Fruit fly (Drosophila melanogaster) whole organism, embryonic: ENCODE measurements around the gene DCTN6-p27.
A peak's percentile ranks its signal among the peaks of the same experiment; 100 is the strongest.

Experiments
- ATbp ChIP-seq: fragments of 200-800 bp; sonication (Bioruptor generic); optimal IDR thresholded peaks from 2 replicates; lab custom pipeline; 2017; ENCODE audit warnings: missing biosample characterization, mild to moderate bottlenecking, missing genetic modification characterization, missing genetic modification reagents
- CG12659 ChIP-seq: fragments of 200-800 bp; sonication (Bioruptor generic); optimal IDR thresholded peaks from 3 replicates; lab custom pipeline; 2017; ENCODE audit warnings: mild to moderate bottlenecking, missing biosample characterization, missing genetic modification reagents, missing genetic modification characterization
- CG12769 ChIP-seq: fragments of 200-800 bp; sonication (Bioruptor generic); optimal IDR thresholded peaks from 2 replicates; lab custom pipeline; 2019; ENCODE audit warnings: missing biosample characterization, mild to moderate bottlenecking, missing genetic modification characterization, moderate library complexity
- CG13287 ChIP-seq: fragments of 200-800 bp; sonication (Bioruptor generic); IDR thresholded peaks from 2 replicates; pipeline ENCODE4 v1.3.6; 2022; ENCODE audit warnings: missing biosample characterization, missing genetic modification characterization; ENCODE audit not compliant: partially characterized antibody
- CG13894 ChIP-seq: fragments of 200-800 bp; sonication (Bioruptor generic); optimal IDR thresholded peaks from 3 replicates; lab custom pipeline; 2018; ENCODE audit warnings: missing biosample characterization, mild to moderate bottlenecking, missing genetic modification characterization, moderate library complexity
- CG17568 ChIP-seq: fragments of 200-800 bp; sonication (Bioruptor generic); optimal IDR thresholded peaks from 2 replicates; lab custom pipeline; 2018; ENCODE audit warnings: missing biosample characterization, mild to moderate bottlenecking, missing genetic modification characterization, moderate library complexity
- CG2120 ChIP-seq: fragments of 200-800 bp; sonication (Bioruptor generic); optimal IDR thresholded peaks from 3 replicates; lab custom pipeline; 2016; ENCODE audit warnings: missing biosample characterization, missing genetic modification characterization
- CG2199 ChIP-seq: fragments of 200-800 bp; sonication (Bioruptor generic); IDR thresholded peaks from 3 replicates; pipeline ENCODE4 v1.3.6; 2022; ENCODE audit warnings: missing biosample characterization, missing genetic modification characterization
- CG3995 ChIP-seq: fragments of 200-800 bp; sonication (Bioruptor generic); optimal IDR thresholded peaks from 3 replicates; lab custom pipeline; 2016; ENCODE audit warnings: missing biosample characterization, missing genetic modification characterization
- CG42726 ChIP-seq: fragments of 200-800 bp; sonication (Bioruptor generic); IDR thresholded peaks from 2 replicates; pipeline ENCODE4 v1.3.6; 2022; ENCODE audit warnings: missing biosample characterization, missing genetic modification characterization; ENCODE audit not compliant: partially characterized antibody
- CG4424 ChIP-seq: fragments of 200-800 bp; sonication (Bioruptor generic); optimal IDR thresholded peaks from 3 replicates; lab custom pipeline; 2016; ENCODE audit warnings: missing biosample characterization, missing genetic modification characterization
- CG4617 ChIP-seq: fragments of 200-800 bp; sonication (Bioruptor generic); optimal IDR thresholded peaks from 3 replicates; lab custom pipeline; 2016; ENCODE audit warnings: missing biosample characterization, missing genetic modification characterization, borderline replicate concordance
- CG6689 ChIP-seq: fragments of 200-800 bp; sonication (Bioruptor generic); IDR thresholded peaks from 2 replicates; pipeline ENCODE4 v1.3.6; 2022; ENCODE audit warnings: missing biosample characterization, missing genetic modification characterization
- CG8281 ChIP-seq: fragments of 200-800 bp; sonication (Bioruptor generic); optimal IDR thresholded peaks from 2 replicates; lab custom pipeline; 2018; ENCODE audit warnings: missing biosample characterization, mild to moderate bottlenecking, missing genetic modification characterization, moderate library complexity
- CG9817 ChIP-seq: fragments of 200-800 bp; sonication (Bioruptor generic); optimal IDR thresholded peaks from 2 replicates; lab custom pipeline; 2018; ENCODE audit warnings: missing biosample characterization, mild to moderate bottlenecking, missing genetic modification characterization, moderate library complexity
- CrebB ChIP-seq: fragments of 200-800 bp; sonication (Bioruptor generic); optimal IDR thresholded peaks from 3 replicates; lab custom pipeline; 2018; ENCODE audit warnings: missing biosample characterization, mild to moderate bottlenecking, missing genetic modification characterization
- D19A ChIP-seq: fragments of 200-800 bp; optimal IDR thresholded peaks from 3 replicates; lab custom pipeline; 2019; ENCODE audit warnings: missing biosample characterization, mild to moderate bottlenecking, missing genetic modification characterization, moderate library complexity
- Dll ChIP-seq: fragments of 200-800 bp; sonication (Bioruptor generic); IDR thresholded peaks from 4 replicates; pipeline ENCODE4 v1.3.6; 2022; ENCODE audit warnings: missing biosample characterization, missing genetic modification characterization; ENCODE audit not compliant: partially characterized antibody
- Dref ChIP-seq: fragments of 200-800 bp; sonication (Bioruptor generic); IDR thresholded peaks from 2 replicates; pipeline ENCODE4 v1.3.6; 2022; ENCODE audit warnings: missing biosample characterization, missing genetic modification characterization
- ERR ChIP-seq: fragments of 200-800 bp; sonication (Bioruptor generic); optimal IDR thresholded peaks from 2 replicates; lab custom pipeline; 2016; ENCODE audit warnings: missing biosample characterization, missing genetic modification characterization
- HmgD ChIP-seq: fragments of 200-800 bp; sonication (Bioruptor generic); optimal IDR thresholded peaks from 3 replicates; lab custom pipeline; 2016; ENCODE audit warnings: missing biosample characterization, missing genetic modification characterization
- Mad ChIP-seq: fragments of 200-800 bp; sonication (Bioruptor generic); optimal IDR thresholded peaks from 2 replicates; lab custom pipeline; 2016; ENCODE audit warnings: missing biosample characterization, missing genetic modification characterization
- NC2α ChIP-seq: fragments of 200-800 bp; sonication (Bioruptor generic); optimal IDR thresholded peaks from 2 replicates; lab custom pipeline; 2016; ENCODE audit warnings: missing biosample characterization, missing genetic modification characterization
- Neu2 ChIP-seq: fragments of 200-800 bp; sonication (Bioruptor generic); optimal IDR thresholded peaks from 3 replicates; lab custom pipeline; 2016; ENCODE audit warnings: missing biosample characterization, missing genetic modification characterization, borderline replicate concordance
- Ptx1 ChIP-seq: fragments of 200-800 bp; sonication (Bioruptor generic); IDR thresholded peaks from 2 replicates; pipeline ENCODE4 v1.3.6; 2022; ENCODE audit warnings: missing biosample characterization, missing genetic modification characterization
- Sox100B ChIP-seq: fragments of 200-800 bp; sonication (Bioruptor generic); optimal IDR thresholded peaks from 3 replicates; lab custom pipeline; 2018; ENCODE audit warnings: missing biosample characterization, mild to moderate bottlenecking, missing genetic modification characterization
- Sry-δ ChIP-seq: fragments of 200-800 bp; sonication (Bioruptor generic); optimal IDR thresholded peaks from 2 replicates; lab custom pipeline; 2016; ENCODE audit warnings: missing biosample characterization, missing genetic modification characterization
- Ssrp ChIP-seq: fragments of 200-800 bp; sonication (Bioruptor generic); optimal IDR thresholded peaks from 2 replicates; lab custom pipeline; 2018; ENCODE audit warnings: missing biosample characterization, mild to moderate bottlenecking, missing genetic modification characterization, moderate library complexity
- ase ChIP-seq: fragments of 200-800 bp; sonication (Bioruptor generic); IDR thresholded peaks from 3 replicates; pipeline ENCODE4 v1.3.6; 2022; ENCODE audit warnings: missing biosample characterization, missing genetic modification characterization
- chm ChIP-seq: fragments of 200-800 bp; sonication (Bioruptor generic); IDR thresholded peaks from 2 replicates; pipeline ENCODE4 v1.3.6; 2022; ENCODE audit warnings: missing biosample characterization, missing genetic modification characterization
- en ChIP-seq: fragments of 200-800 bp; sonication (Bioruptor generic); optimal IDR thresholded peaks from 2 replicates; lab custom pipeline; 2016; ENCODE audit warnings: missing biosample characterization, missing genetic modification characterization
- exex ChIP-seq: fragments of 200-800 bp; sonication (Bioruptor generic); optimal IDR thresholded peaks from 4 replicates; lab custom pipeline; 2018; ENCODE audit warnings: missing biosample characterization, mild to moderate bottlenecking, missing genetic modification characterization, moderate library complexity
- fd3F ChIP-seq: fragments of 200-800 bp; sonication (Bioruptor generic); optimal IDR thresholded peaks from 2 replicates; lab custom pipeline; 2018; ENCODE audit warnings: missing biosample characterization, mild to moderate bottlenecking, missing genetic modification characterization, moderate library complexity
- gsb-n ChIP-seq: fragments of 200-800 bp; sonication (Bioruptor generic); optimal IDR thresholded peaks from 3 replicates; lab custom pipeline; 2018; ENCODE audit warnings: missing biosample characterization, mild to moderate bottlenecking, missing genetic modification characterization
- hkb ChIP-seq, 2 experiments: fragments of 200-800 bp in 1 of 2; fragments of >200 bp in 1 of 2; sonication (Bioruptor generic) in 1 of 2; IDR thresholded peaks in 1 of 2; optimal IDR thresholded peaks in 1 of 2; 2 replicates each; pipeline versions ENCODE4 v1.3.6 to Lab custom; 2017 to 2022; ENCODE audit warnings: missing biosample characterization in 1 of 2, missing genetic modification characterization in 1 of 2
- inv ChIP-seq: fragments of 200-800 bp; sonication (Bioruptor generic); IDR thresholded peaks from 2 replicates; pipeline ENCODE4 v1.3.6; 2022; ENCODE audit warnings: missing biosample characterization, missing genetic modification characterization; ENCODE audit not compliant: partially characterized antibody
- kay ChIP-seq: fragments of 200-800 bp; sonication (Bioruptor generic); optimal IDR thresholded peaks from 2 replicates; lab custom pipeline; 2016; ENCODE audit warnings: missing biosample characterization, missing genetic modification characterization
- ken ChIP-seq: fragments of 200-800 bp; sonication (Bioruptor generic); IDR thresholded peaks from 3 replicates; pipeline ENCODE4 v1.3.6; 2022; ENCODE audit warnings: missing biosample characterization, missing genetic modification characterization
- klu ChIP-seq: fragments of 200-800 bp; sonication (Bioruptor generic); IDR thresholded peaks from 2 replicates; pipeline ENCODE4 v1.3.6; 2022; ENCODE audit warnings: missing biosample characterization, missing genetic modification characterization
- org-1 ChIP-seq: fragments of 200-800 bp; sonication (Bioruptor generic); optimal IDR thresholded peaks from 2 replicates; lab custom pipeline; 2017; ENCODE audit warnings: missing biosample characterization, missing genetic modification characterization
- p53 ChIP-seq: fragments of 200-800 bp; sonication (Bioruptor generic); optimal IDR thresholded peaks from 2 replicates; lab custom pipeline; 2016; ENCODE audit warnings: missing biosample characterization, missing genetic modification characterization
- pb ChIP-seq: fragments of 200-800 bp; sonication (Bioruptor generic); optimal IDR thresholded peaks from 3 replicates; lab custom pipeline; 2016; ENCODE audit warnings: missing biosample characterization, missing genetic modification characterization
- scrt ChIP-seq: fragments of 200-800 bp; sonication (Bioruptor generic); optimal IDR thresholded peaks from 2 replicates; lab custom pipeline; 2018; ENCODE audit warnings: missing biosample characterization, mild to moderate bottlenecking, missing genetic modification characterization, moderate library complexity
- shn ChIP-seq: fragments of 200-800 bp; sonication (Bioruptor generic); optimal IDR thresholded peaks from 3 replicates; lab custom pipeline; 2016; ENCODE audit warnings: missing biosample characterization, missing genetic modification characterization
- slp2 ChIP-seq: fragments of 200-800 bp; sonication (Bioruptor generic); optimal IDR thresholded peaks from 2 replicates; lab custom pipeline; 2016; ENCODE audit warnings: missing biosample characterization, missing genetic modification characterization
- sqz ChIP-seq: fragments of 200-800 bp; sonication (Bioruptor generic); optimal IDR thresholded peaks from 3 replicates; lab custom pipeline; 2018; ENCODE audit warnings: missing biosample characterization, mild to moderate bottlenecking, missing genetic modification characterization
- tap ChIP-seq: fragments of 200-800 bp; optimal IDR thresholded peaks from 3 replicates; lab custom pipeline; 2019; ENCODE audit warnings: missing biosample characterization, mild to moderate bottlenecking, missing genetic modification characterization, moderate library complexity
- tna ChIP-seq: fragments of 200-800 bp; sonication (Bioruptor generic); IDR thresholded peaks from 2 replicates; pipeline ENCODE4 v1.3.6; 2022; ENCODE audit warnings: missing biosample characterization, missing genetic modification characterization; ENCODE audit not compliant: partially characterized antibody
- ttk ChIP-seq: fragments of 200-800 bp; sonication (Bioruptor generic); IDR thresholded peaks from 2 replicates; pipeline ENCODE4 v2.1.2; 2022; ENCODE audit warnings: missing biosample characterization, missing genetic modification characterization
- tx ChIP-seq: fragments of 200-800 bp; sonication (Bioruptor generic); optimal IDR thresholded peaks from 2 replicates; lab custom pipeline; 2016; ENCODE audit warnings: missing biosample characterization, missing genetic modification characterization
- usp ChIP-seq: fragments of >200 bp; optimal IDR thresholded peaks from 2 replicates; lab custom pipeline; 2017; ENCODE audit warnings: missing biosample characterization, missing genetic modification characterization

The DCTN6-p27 gene

dm6 chr2L:19120984-19121383 is 11.1 kb upstream of the DCTN6-p27 start (continued):
- TF ChIP-seq hkb (optimal IDR thresholded peaks at IDR 0.05; lab: Kevin White, UChicago) (no peak), hkb (GFP tag; IDR thresholded peaks at IDR 0.05; lab: Robert Waterston, UW) (peak; percentile 17; the same call in 1 of the 2 replicates), CG2199 (GFP tag; lab: Robert Waterston, UW) (no peak), Ssrp (tag; lab: Kevin White, UChicago) (peak; percentile 62), D19A (peak; percentile 4), CG13894 (no peak), chm (GFP tag; lab: Robert Waterston, UW) (no peak), tap (no peak), CG4424 (peak; percentile 53), CG13287 (GFP tag; lab: Robert Waterston, UW) (no peak), sqz (no peak), CrebB (tag; lab: Kevin White, UChicago) (no peak), HmgD (GFP tag; lab: Kevin White, UChicago) (no peak), CG17568 (no peak), tna (GFP tag; lab: Robert Waterston, UW) (no peak), Ptx1 (GFP tag; lab: Robert Waterston, UW) (peak; percentile 29; the same call in 1 of the 2 replicates), CG8281 (tag; lab: Kevin White, UChicago) (no peak), pb (GFP tag; lab: Kevin White, UChicago) (no peak), Sry-δ (no peak), CG12659 (GFP tag; lab: Kevin White, UChicago) (peak; percentile 7), gsb-n (no peak), ase (GFP tag; lab: Robert Waterston, UW) (no peak; the same call in 2 of the 3 replicates), CG3995 (GFP tag; lab: Kevin White, UChicago) (no peak), exex (tag; lab: Kevin White, UChicago) (no peak), ken (no peak), CG6689 (GFP tag; lab: Robert Waterston, UW) (0 out of 2 replicates have a peak, but pooled peaks have one; percentile 23), klu (GFP tag; lab: Robert Waterston, UW) (no peak), en (GFP tag; lab: Kevin White, UChicago) (no peak), CG12769 (tag; lab: Kevin White, UChicago) (no peak), CG2120 (GFP tag; lab: Kevin White, UChicago) (peak; percentile 59), CG4617 (GFP tag; lab: Kevin White, UChicago) (no peak), NC2α (GFP tag; lab: Kevin White, UChicago) (no peak), usp (GFP tag; lab: Kevin White, UChicago) (no peak), CG42726 (GFP tag; lab: Robert Waterston, UW) (no peak), ERR (GFP tag; lab: Kevin White, UChicago) (no peak), fd3F (GFP tag; lab: Kevin White, UChicago) (no peak), Dll (no peak), inv (GFP tag; lab: Robert Waterston, UW) (no peak), p53 (GFP tag; lab: Kevin White, UChicago) (no peak), Neu2 (no peak), Dref (GFP tag; lab: Robert Waterston, UW) (no peak), Mad (no peak), org-1 (GFP tag; lab: Kevin White, UChicago) (peak; percentile 9), tx (GFP tag; lab: Kevin White, UChicago) (no peak), CG9817 (tag; lab: Kevin White, UChicago) (no peak), Sox100B (GFP tag; lab: Kevin White, UChicago) (no peak), ATbp (GFP tag; lab: Kevin White, UChicago) (no peak), scrt (GFP tag; lab: Kevin White, UChicago) (no peak), shn (GFP tag; lab: Kevin White, UChicago) (no peak), ttk (GFP tag; lab: Robert Waterston, UW) (no peak), kay (GFP tag; lab: Kevin White, UChicago) (peak; percentile 29), slp2 (peak; percentile 46)
